Fruit fly (Drosophila melanogaster): ENCODE results near the gene Obp18a.

The Obp18a gene

dm6 chrX:19158519-19159289, 23.0 kb upstream of the Obp18a start (continued):
- TF ChIP-seq mam (GFP tag; optimal IDR thresholded peaks at IDR 0.05) (no peak), CG42726 (GFP tag; IDR thresholded peaks at IDR 0.05; ENCODE audit: partially characterized antibody) (no peak), abd-A (tag; optimal IDR thresholded peaks at IDR 0.05) (no peak), CG7271 (tag; optimal IDR thresholded peaks at IDR 0.05) (no peak), mld (GFP tag; IDR thresholded peaks at IDR 0.05; ENCODE audit: partially characterized antibody) (no peak), CG7357 (GFP tag; IDR thresholded peaks at IDR 0.05) (no peak), Opbp (GFP tag; IDR thresholded peaks at IDR 0.05; ENCODE audit: partially characterized antibody) (no peak), Dll (GFP tag; IDR thresholded peaks at IDR 0.05; ENCODE audit: partially characterized antibody) (no peak), sc (optimal IDR thresholded peaks at IDR 0.05) (no peak), sc (GFP tag; optimal IDR thresholded peaks at IDR 0.05) (no peak), CG10462 (GFP tag; optimal IDR thresholded peaks at IDR 0.05) (no peak), Dip2 (GFP tag; IDR thresholded peaks at IDR 0.05) (no peak), CG2712 (tag; optimal IDR thresholded peaks at IDR 0.05) (no peak), ERR (GFP tag; optimal IDR thresholded peaks at IDR 0.05) (no peak), Hr78 (GFP tag; optimal IDR thresholded peaks at IDR 0.05) (peak in 1 of 2 experiments; percentile 69), nerfin-2 (GFP tag; IDR thresholded peaks at IDR 0.05; ENCODE audit: partially characterized antibody) (no peak), Ptx1 (GFP tag; IDR thresholded peaks at IDR 0.05) (no peak), phol (tag; optimal IDR thresholded peaks at IDR 0.05) (peak; percentile 19), Sry-β (GFP tag; optimal IDR thresholded peaks at IDR 0.05) (no peak), CG8359 (GFP tag; optimal IDR thresholded peaks at IDR 0.05; ENCODE audit: borderline replicate concordance) (no peak), CG2129 (GFP tag; IDR thresholded peaks at IDR 0.05; ENCODE audit: partially characterized antibody) (no peak), gsb (GFP tag; IDR thresholded peaks at IDR 0.05) (no peak), Oli (tag; optimal IDR thresholded peaks at IDR 0.05) (peak; percentile 9), vvl (GFP tag; IDR thresholded peaks at IDR 0.05) (no peak), dmrt99B (tag; optimal IDR thresholded peaks at IDR 0.05) (peak; percentile 6), az2 (GFP tag; optimal IDR thresholded peaks at IDR 0.05) (no peak), tna (GFP tag; IDR thresholded peaks at IDR 0.05; ENCODE audit: partially characterized antibody) (0 out of 2 replicates have a peak, but pooled peaks have one; percentile 29), hkb (optimal IDR thresholded peaks at IDR 0.05) (no peak), hkb (GFP tag; IDR thresholded peaks at IDR 0.05) (no peak), pb (GFP tag; optimal IDR thresholded peaks at IDR 0.05) (no peak), Dref (GFP tag; IDR thresholded peaks at IDR 0.05) (no peak)

dm6 chrX:19157471-19157870, 21.8 kb upstream of the Obp18a start:
- TF ChIP-seq gsb (GFP tag; IDR thresholded peaks at IDR 0.05) (no peak), CG31365 (tag; optimal IDR thresholded peaks at IDR 0.05) (no peak), chinmo (GFP tag; IDR thresholded peaks at IDR 0.05; ENCODE audit: partially characterized antibody) (0 out of 4 replicates have a peak, but pooled peaks have one; percentile 27), CG3281 (GFP tag; optimal IDR thresholded peaks at IDR 0.05) (no peak), CG2875 (GFP tag; optimal IDR thresholded peaks at IDR 0.05) (no peak), sim (GFP tag; IDR thresholded peaks at IDR 0.05) (no peak), sens (GFP tag) (no peak), Lim3 (GFP tag; IDR thresholded peaks at IDR 0.05) (no peak), CG15696 (tag; optimal IDR thresholded peaks at IDR 0.05) (no peak), Hr78 (GFP tag; optimal IDR thresholded peaks at IDR 0.05) (peak in 1 of 2 experiments; percentile 67), CG7928 (GFP tag; optimal IDR thresholded peaks at IDR 0.05) (no peak), gro (GFP tag; optimal IDR thresholded peaks at IDR 0.05) (no peak), twi (tag; optimal IDR thresholded peaks at IDR 0.05) (no peak)
